Fruit fly (Drosophila melanogaster) whole organism, embryonic: ENCODE results near the gene Alp5.
A peak's percentile ranks its signal among the peaks of the same experiment; 100 is the strongest.

ENCODE experiments used
- Awh ChIP-seq: fragments of 200-800 bp; sonication (Bioruptor generic); IDR thresholded peaks from 2 replicates; pipeline ENCODE4, ENCODE4 v1.3.6; 2022; ENCODE audit warnings: missing biosample characterization, missing genetic modification characterization
- BEAF-32 ChIP-seq: fragments of 200-800 bp; sonication (Bioruptor generic); optimal IDR thresholded peaks from 3 replicates; lab custom pipeline; 2017; ENCODE audit warnings: missing biosample characterization, missing genetic modification characterization, mild to moderate bottlenecking, moderate library complexity, missing genetic modification reagents
- CG10267 ChIP-seq: fragments of 200-800 bp; sonication (Bioruptor generic); optimal IDR thresholded peaks from 2 replicates; lab custom pipeline; 2018; ENCODE audit warnings: missing biosample characterization, mild to moderate bottlenecking, missing genetic modification characterization, moderate library complexity
- CG10274 ChIP-seq: fragments of 200-800 bp; sonication (Bioruptor generic); optimal IDR thresholded peaks from 3 replicates; lab custom pipeline; 2017; ENCODE audit warnings: missing biosample characterization, mild to moderate bottlenecking, missing genetic modification characterization
- CG10654 ChIP-seq: fragments of 200-800 bp; sonication (Bioruptor generic); optimal IDR thresholded peaks from 2 replicates; lab custom pipeline; 2016; ENCODE audit warnings: missing biosample characterization, missing genetic modification characterization
- CG11093 ChIP-seq: fragments of 200-800 bp; sonication (Bioruptor generic); IDR thresholded peaks from 3 replicates; pipeline ENCODE4 v1.3.6; 2022; ENCODE audit warnings: missing biosample characterization, missing genetic modification characterization
- CG11247 ChIP-seq: fragments of 200-800 bp; sonication (Bioruptor generic); IDR thresholded peaks from 2 replicates; pipeline ENCODE4 v1.3.6; 2022; ENCODE audit warnings: missing biosample characterization, missing genetic modification characterization
- CG12155 ChIP-seq: fragments of 200-800 bp; sonication (Bioruptor generic); optimal IDR thresholded peaks from 3 replicates; lab custom pipeline; 2016; ENCODE audit warnings: missing biosample characterization, missing genetic modification characterization
- CG13894 ChIP-seq: fragments of 200-800 bp; sonication (Bioruptor generic); optimal IDR thresholded peaks from 3 replicates; lab custom pipeline; 2018; ENCODE audit warnings: missing biosample characterization, mild to moderate bottlenecking, missing genetic modification characterization, moderate library complexity
- CG18619 ChIP-seq: fragments of 200-800 bp; sonication (Bioruptor generic); optimal IDR thresholded peaks from 3 replicates; lab custom pipeline; 2017; ENCODE audit warnings: missing biosample characterization, mild to moderate bottlenecking, missing genetic modification characterization
- CG30403 ChIP-seq: fragments of 200-800 bp; sonication (Bioruptor generic); optimal IDR thresholded peaks from 3 replicates; lab custom pipeline; 2016; ENCODE audit warnings: missing biosample characterization, missing genetic modification characterization
- CG31388 ChIP-seq: fragments of 200-800 bp; sonication (Bioruptor generic); optimal IDR thresholded peaks from 2 replicates; lab custom pipeline; 2016; ENCODE audit warnings: missing biosample characterization, missing genetic modification characterization
- CG3163 ChIP-seq: fragments of 200-800 bp; sonication (Bioruptor generic); optimal IDR thresholded peaks from 3 replicates; lab custom pipeline; 2016; ENCODE audit warnings: missing biosample characterization, missing genetic modification characterization
- CG3838 ChIP-seq: fragments of 200-800 bp; sonication (Bioruptor generic); optimal IDR thresholded peaks from 3 replicates; lab custom pipeline; 2016; ENCODE audit warnings: missing biosample characterization, missing genetic modification characterization
- CG3995 ChIP-seq: fragments of 200-800 bp; sonication (Bioruptor generic); optimal IDR thresholded peaks from 3 replicates; lab custom pipeline; 2016; ENCODE audit warnings: missing biosample characterization, missing genetic modification characterization
- CG4820 ChIP-seq: fragments of 200-800 bp; sonication (Bioruptor generic); optimal IDR thresholded peaks from 3 replicates; lab custom pipeline; 2016; ENCODE audit warnings: missing biosample characterization, missing genetic modification characterization
- CG6813 ChIP-seq: fragments of 200-800 bp; sonication (Bioruptor generic); optimal IDR thresholded peaks from 2 replicates; lab custom pipeline; 2017; ENCODE audit warnings: missing biosample characterization, missing genetic modification characterization, mild to moderate bottlenecking, moderate library complexity, missing genetic modification reagents
- CG7271 ChIP-seq: fragments of 200-800 bp; sonication (Bioruptor generic); optimal IDR thresholded peaks from 2 replicates; lab custom pipeline; 2018; ENCODE audit warnings: missing biosample characterization, mild to moderate bottlenecking, missing genetic modification characterization, moderate library complexity
- CG9797 ChIP-seq: fragments of 200-800 bp; sonication (Bioruptor generic); optimal IDR thresholded peaks from 3 replicates; lab custom pipeline; 2018; ENCODE audit warnings: missing biosample characterization, mild to moderate bottlenecking, missing genetic modification characterization
- Dref ChIP-seq: fragments of 200-800 bp; sonication (Bioruptor generic); IDR thresholded peaks from 2 replicates; pipeline ENCODE4 v1.3.6; 2022; ENCODE audit warnings: missing biosample characterization, missing genetic modification characterization
- E2f2 ChIP-seq: fragments of 200-800 bp; sonication (Bioruptor generic); IDR thresholded peaks from 2 replicates; pipeline ENCODE4 v1.3.6; 2022; ENCODE audit warnings: missing biosample characterization, missing genetic modification characterization
- Ets65A ChIP-seq: fragments of 200-800 bp; sonication (Bioruptor generic); peaks from one replicate; lab custom pipeline; 2016; ENCODE audit warnings: missing biosample characterization, missing genetic modification characterization
- GATAe ChIP-seq: fragments of 200-800 bp; sonication (Bioruptor generic); conservative IDR thresholded peaks from 2 replicates; pipeline ENCODE4 v1.3.6; 2022; ENCODE audit warnings: missing biosample characterization, missing genetic modification characterization
- HHEX ChIP-seq: fragments of 200-800 bp; sonication (Bioruptor generic); optimal IDR thresholded peaks from 3 replicates; lab custom pipeline; 2017; ENCODE audit warnings: missing biosample characterization, mild to moderate bottlenecking, missing genetic modification characterization, missing genetic modification reagents
- HLHmδ ChIP-seq: fragments of 200-800 bp; sonication (Bioruptor generic); optimal IDR thresholded peaks from 2 replicates; lab custom pipeline; 2018; ENCODE audit warnings: missing biosample characterization, mild to moderate bottlenecking, missing genetic modification characterization, moderate library complexity
- Mad ChIP-seq: fragments of 200-800 bp; sonication (Bioruptor generic); optimal IDR thresholded peaks from 2 replicates; lab custom pipeline; 2016; ENCODE audit warnings: missing biosample characterization, missing genetic modification characterization
- Med ChIP-seq: fragments of 200-800 bp; sonication (Bioruptor generic); peaks from one replicate; lab custom pipeline; 2016; ENCODE audit warnings: missing biosample characterization, missing genetic modification characterization, mild to moderate bottlenecking, inconsistent platforms, moderate library complexity
- Meics ChIP-seq: fragments of 200-800 bp; sonication (Bioruptor generic); optimal IDR thresholded peaks from 2 replicates; lab custom pipeline; 2017; ENCODE audit warnings: missing biosample characterization, mild to moderate bottlenecking, missing genetic modification characterization
- NC2β ChIP-seq: fragments of 200-800 bp; sonication (Bioruptor generic); optimal IDR thresholded peaks from 2 replicates; lab custom pipeline; 2016; ENCODE audit warnings: missing biosample characterization, missing genetic modification characterization
- NK7.1 ChIP-seq: fragments of 200-800 bp; sonication (Bioruptor generic); optimal IDR thresholded peaks from 3 replicates; lab custom pipeline; 2016; ENCODE audit warnings: missing biosample characterization, missing genetic modification characterization
- amos ChIP-seq: fragments of 200-800 bp; sonication (Bioruptor generic); IDR thresholded peaks from 2 replicates; pipeline ENCODE4 v1.3.6; 2022; ENCODE audit warnings: missing biosample characterization, missing genetic modification characterization; ENCODE audit not compliant: partially characterized antibody
- ara ChIP-seq: fragments of 200-800 bp; sonication (Bioruptor generic); IDR thresholded peaks from 2 replicates; pipeline ENCODE4 v1.3.6; 2022; ENCODE audit warnings: missing biosample characterization, missing genetic modification characterization
- grn ChIP-seq: fragments of 200-800 bp; sonication (Bioruptor generic); optimal IDR thresholded peaks from 3 replicates; lab custom pipeline; 2017; ENCODE audit warnings: missing biosample characterization, missing genetic modification characterization
- gsb ChIP-seq: fragments of 200-800 bp; sonication (Bioruptor generic); IDR thresholded peaks from 2 replicates; pipeline ENCODE4 v1.3.6; 2022; ENCODE audit warnings: missing biosample characterization, missing genetic modification characterization
- h ChIP-seq: fragments of >200 bp; optimal IDR thresholded peaks from 2 replicates; lab custom pipeline; 2017
- ind ChIP-seq: fragments of 200-800 bp; sonication (Bioruptor generic); optimal IDR thresholded peaks from 3 replicates; lab custom pipeline; 2016; ENCODE audit warnings: missing biosample characterization, missing genetic modification characterization
- nmo ChIP-seq: fragments of 200-800 bp; sonication (Bioruptor generic); optimal IDR thresholded peaks from 2 replicates; lab custom pipeline; 2018; ENCODE audit warnings: missing biosample characterization, mild to moderate bottlenecking, missing genetic modification characterization, moderate library complexity
- pum ChIP-seq: fragments of 200-800 bp; sonication (Bioruptor generic); optimal IDR thresholded peaks from 2 replicates; lab custom pipeline; 2016; ENCODE audit warnings: missing biosample characterization, missing genetic modification characterization
- row ChIP-seq: fragments of 200-800 bp; sonication (Bioruptor generic); IDR thresholded peaks from 3 replicates; pipeline ENCODE4 v1.3.6; 2022; ENCODE audit warnings: missing biosample characterization, missing genetic modification characterization
- salm ChIP-seq: fragments of 200-800 bp; sonication (Bioruptor generic); optimal IDR thresholded peaks from 2 replicates; lab custom pipeline; 2018; ENCODE audit warnings: missing biosample characterization, mild to moderate bottlenecking, missing genetic modification characterization
- scrt ChIP-seq: fragments of 200-800 bp; sonication (Bioruptor generic); optimal IDR thresholded peaks from 2 replicates; lab custom pipeline; 2018; ENCODE audit warnings: missing biosample characterization, mild to moderate bottlenecking, missing genetic modification characterization, moderate library complexity
- shn ChIP-seq: fragments of 200-800 bp; sonication (Bioruptor generic); optimal IDR thresholded peaks from 3 replicates; lab custom pipeline; 2016; ENCODE audit warnings: missing biosample characterization, missing genetic modification characterization
- slbo ChIP-seq: fragments of 200-800 bp; sonication (Bioruptor generic); IDR thresholded peaks from 2 replicates; pipeline ENCODE4 v1.3.6; 2022; ENCODE audit warnings: missing biosample characterization, missing genetic modification characterization
- trh ChIP-seq: fragments of 200-800 bp; sonication (Bioruptor generic); optimal IDR thresholded peaks from 2 replicates; lab custom pipeline; 2016; ENCODE audit warnings: missing biosample characterization, missing genetic modification characterization
- twi ChIP-seq: fragments of 200-800 bp; optimal IDR thresholded peaks from 2 replicates; lab custom pipeline; 2019; ENCODE audit warnings: missing biosample characterization, mild to moderate bottlenecking, missing genetic modification characterization, moderate library complexity
- vfl ChIP-seq: fragments of 200-800 bp; sonication (Bioruptor generic); optimal IDR thresholded peaks from 2 replicates; lab custom pipeline; 2016; ENCODE audit warnings: missing biosample characterization, missing genetic modification characterization
- zf30C ChIP-seq: fragments of 200-800 bp; sonication (Bioruptor generic); optimal IDR thresholded peaks from 3 replicates; lab custom pipeline; 2018; ENCODE audit warnings: missing biosample characterization, mild to moderate bottlenecking, missing genetic modification characterization

Alp5 gene

DNA sequence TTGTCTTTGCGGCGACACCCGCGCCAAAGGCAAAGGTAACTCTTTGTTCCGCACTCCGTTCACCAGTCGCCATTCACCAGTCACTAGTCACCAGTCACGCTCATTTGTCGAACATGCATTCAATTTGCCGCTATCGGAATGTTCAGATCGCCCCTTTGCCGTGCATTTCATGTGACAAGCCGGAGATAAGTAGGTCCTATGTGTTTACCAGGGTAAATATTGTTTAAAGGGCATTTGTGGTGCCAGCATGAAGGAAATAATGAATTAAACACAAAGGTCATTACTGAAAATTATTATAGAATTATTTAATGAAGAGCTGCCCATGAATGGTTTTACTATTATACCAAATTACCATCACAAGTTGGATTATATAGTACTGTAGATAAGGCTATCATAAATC is 5.7 kb downstream of the Alp5 start (continued):
- no peak for TF ChIP-seq CG10267 (tag; lab: Kevin White, UChicago)
- TF ChIP-seq CG4820 (GFP tag; lab: Kevin White, UChicago), result no peak
- TF ChIP-seq CG3995 (GFP tag; lab: Kevin White, UChicago), result peak; percentile 48

DNA sequence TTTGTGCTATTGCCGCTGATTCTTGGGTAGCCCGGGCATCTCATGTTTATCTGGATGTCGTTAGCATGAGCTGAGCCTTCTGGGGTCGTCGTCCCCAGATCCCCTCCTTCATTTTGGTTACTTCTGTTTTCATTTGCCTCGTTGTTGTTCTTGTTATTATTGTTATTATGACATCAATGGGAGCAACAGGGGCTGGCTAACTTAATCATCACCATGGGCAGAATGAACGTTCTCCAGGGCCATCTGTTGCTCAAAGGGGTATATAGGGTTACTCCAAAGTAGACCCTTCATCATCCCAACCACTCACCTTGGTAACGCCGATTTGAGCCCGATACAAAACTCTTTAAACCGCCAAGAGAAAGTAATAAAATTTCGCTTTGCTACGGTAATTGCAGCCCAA is 8.5 kb downstream of the Alp5 start:
- peak; percentile 53 for TF ChIP-seq Ets65A
- TF ChIP-seq CG13894 (tag; lab: Kevin White, UChicago), result peak; percentile 50
- no peak for TF ChIP-seq grn (GFP tag; lab: Kevin White, UChicago)
- TF ChIP-seq scrt (GFP tag; lab: Kevin White, UChicago), result peak; percentile 51
- TF ChIP-seq Dref (GFP tag; lab: Robert Waterston, UW), result 0 out of 2 replicates have a peak, but pooled peaks have one; percentile 15

DNA sequence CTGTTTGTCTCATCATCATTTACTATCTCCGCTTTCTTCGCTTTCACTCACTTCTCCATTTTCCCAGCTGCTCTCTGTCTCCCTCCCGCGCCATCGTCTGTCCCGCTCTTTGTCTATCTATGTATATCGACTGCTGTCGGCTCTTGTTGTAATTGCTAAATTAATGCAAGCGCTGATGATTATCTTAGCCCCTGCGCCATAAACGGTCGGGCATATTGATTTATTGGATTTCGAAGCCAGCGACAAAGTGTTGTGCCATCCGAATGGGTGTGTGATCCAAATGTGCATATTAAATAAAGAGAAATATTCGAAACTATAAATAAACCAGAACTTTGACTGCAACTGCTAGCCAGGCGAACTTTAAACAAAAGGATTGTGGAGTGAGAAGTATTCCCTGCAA is 16.4 kb downstream of the Alp5 start:
- TF ChIP-seq Ets65A, result peak; percentile 65
- TF ChIP-seq shn (GFP tag; lab: Kevin White, UChicago), result no peak
- peak; percentile 85 for TF ChIP-seq CG10274
- no peak for TF ChIP-seq CG3838 (GFP tag; lab: Kevin White, UChicago)
- peak; percentile 17 for TF ChIP-seq Med
- 0 out of 2 replicates have a peak, but pooled peaks have one; percentile 5 for TF ChIP-seq Dref (GFP tag; lab: Robert Waterston, UW)

DNA sequence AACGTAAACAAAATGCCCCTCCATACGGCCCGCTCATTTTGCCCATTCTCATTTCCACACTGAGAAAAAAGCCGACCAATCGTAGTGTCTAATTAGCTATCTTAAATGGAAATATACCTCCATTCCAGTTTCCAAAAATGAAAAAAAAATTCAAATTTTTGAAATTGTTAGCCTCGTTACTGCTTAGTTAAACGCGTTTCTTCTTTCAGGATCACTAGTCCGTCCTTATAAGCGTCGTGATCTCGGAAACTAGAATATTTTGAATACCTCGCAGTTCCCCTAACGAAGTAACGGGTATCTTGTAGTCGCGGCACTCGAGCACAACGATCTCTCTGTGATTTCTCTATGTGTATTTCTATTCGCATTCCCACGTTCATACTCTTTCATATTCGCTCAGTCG is 17.1 kb downstream of the Alp5 start:
- TF ChIP-seq Awh (GFP tag; lab: Robert Waterston, UW) (no peak), twi (tag; lab: Kevin White, UChicago) (no peak), slbo (peak; percentile 59), gsb (GFP tag; lab: Robert Waterston, UW) (no peak), NC2β (GFP tag; lab: Kevin White, UChicago) (no peak), amos (GFP tag; lab: Robert Waterston, UW) (no peak), Meics (GFP tag; lab: Kevin White, UChicago) (peak; percentile 45), zf30C (GFP tag; lab: Kevin White, UChicago) (no peak), CG3163 (GFP tag; lab: Kevin White, UChicago) (peak; percentile 12), E2f2 (GFP tag; lab: Robert Waterston, UW) (peak; percentile 24; the same call in 1 of the 2 replicates), pum (GFP tag; lab: Kevin White, UChicago) (peak; percentile 34), BEAF-32 (GFP tag; lab: Kevin White, UChicago) (no peak), NK7.1 (peak; percentile 54), h (lab: Kevin White, UChicago) (no peak), Ets65A (peak; percentile 93), ind (GFP tag; lab: Kevin White, UChicago) (peak; percentile 40), row (peak; percentile 73), Mad (GFP tag; lab: Kevin White, UChicago) (no peak), CG10654 (GFP tag; lab: Kevin White, UChicago) (no peak), CG31388 (GFP tag; lab: Kevin White, UChicago) (no peak), CG6813 (GFP tag; lab: Kevin White, UChicago) (no peak), salm (tag; lab: Kevin White, UChicago) (no peak), CG30403 (GFP tag; lab: Kevin White, UChicago) (peak; percentile 71), HLHmδ (GFP tag; lab: Kevin White, UChicago) (no peak), trh (GFP tag; lab: Kevin White, UChicago) (peak; percentile 14), CG7271 (no peak), CG11247 (GFP tag; lab: Robert Waterston, UW) (no peak), CG9797 (GFP tag; lab: Kevin White, UChicago) (no peak), CG12155 (GFP tag; lab: Kevin White, UChicago) (peak; percentile 37), CG18619 (GFP tag; lab: Kevin White, UChicago) (peak; percentile 64), CG11093 (peak; percentile 51; the same call in 1 of the 3 replicates), CG10274 (peak; percentile 44), vfl (GFP tag; lab: Kevin White, UChicago) (no peak), nmo (GFP tag; lab: Kevin White, UChicago) (peak; percentile 64), HHEX (GFP tag; lab: Kevin White, UChicago) (no peak), ara (no peak), GATAe (no peak)
